Worm (Caenorhabditis elegans): Measurements from ENCODE around the gene gst-40.

DNA sequence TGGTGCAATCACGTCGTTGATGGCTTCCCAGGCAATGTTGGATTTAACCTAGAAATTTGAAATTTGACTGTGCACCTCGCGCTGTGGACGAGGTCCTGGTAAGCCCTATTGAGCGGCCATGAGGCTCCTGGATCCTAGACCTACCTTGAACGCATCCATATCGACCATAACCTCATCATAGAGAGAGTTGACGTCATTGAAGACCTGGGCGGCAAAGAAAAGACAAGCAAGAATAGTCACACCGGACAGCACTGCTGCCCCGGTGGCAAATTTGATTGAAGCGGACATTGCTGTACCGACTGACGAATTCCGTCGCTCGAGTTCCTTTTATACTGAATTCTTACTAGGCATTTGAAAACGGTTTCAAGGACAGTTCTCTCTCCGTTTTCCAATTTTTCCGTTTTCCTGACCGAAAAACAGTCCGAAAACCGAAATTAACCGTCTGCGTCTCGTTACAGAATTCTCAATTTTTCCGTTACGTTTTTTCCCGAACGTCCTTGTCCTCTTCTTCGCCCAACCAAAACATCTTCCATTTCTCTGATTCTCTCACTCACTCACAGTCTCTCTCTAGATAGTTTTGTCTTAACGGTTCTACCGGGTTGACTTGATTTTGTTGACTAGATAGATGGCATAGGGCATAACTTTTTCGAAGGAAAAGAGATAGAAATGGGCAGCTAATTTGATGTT, 3.2 kb downstream of the gst-40 start, which contains the start of gene col-103:
- TF ChIP-seq elt-2 (tag; optimal IDR thresholded peaks at IDR 0.05) (no peak), nhr-11 (tag; optimal IDR thresholded peaks at IDR 0.05) (no peak), ama-1 (optimal IDR thresholded peaks at IDR 0.05) (no peak), dmd-4 (tag; optimal IDR thresholded peaks at IDR 0.05; ENCODE audit: borderline replicate concordance) (no peak), pha-4 (tag; optimal IDR thresholded peaks at IDR 0.05) (no peak), hlh-6 (tag; optimal IDR thresholded peaks at IDR 0.05) (no peak), ceh-48 (tag; optimal IDR thresholded peaks at IDR 0.05) (no peak), nhr-232 (tag; optimal IDR thresholded peaks at IDR 0.05) (no peak), unc-86 (tag; optimal IDR thresholded peaks at IDR 0.05) (no peak), C38D4.7 (GFP tag; optimal IDR thresholded peaks at IDR 0.05) (no peak), tbx-2 (tag; optimal IDR thresholded peaks at IDR 0.05) (no peak), pqm-1 (tag; optimal IDR thresholded peaks at IDR 0.05) (no peak), hlh-30 (tag; optimal IDR thresholded peaks at IDR 0.05; ENCODE audit: insufficient read depth) (no peak)

All from whole organism, late embryonic.